Fruit fly (Drosophila melanogaster) S2 (cell line): ENCODE measurements around the gene HP6.

ENCODE experiments used
- CG8478 ChIP-seq: fragments of >200 bp; optimal IDR thresholded peaks from 2 replicates; lab custom pipeline; 2018
- CTCF ChIP-seq, 2 experiments: fragments of >200 bp; optimal IDR thresholded peaks; 2 replicates each; lab custom pipeline; 2018

The HP6 gene

dm6 chr2L:4578027-4578426 lies at the start of gene HP6:
Gene HP6 (minus strand): TSS chr2L:4578218.
- TF ChIP-seq CTCF (optimal IDR thresholded peaks at IDR 0.05; lab: Kevin White, UChicago) (no peak), CG8478 (no peak)

dm6 chr2L:4626994-4627393 lies 49.0 kb upstream of the HP6 start:
- TF ChIP-seq CTCF (optimal IDR thresholded peaks at IDR 0.05; lab: Kevin White, UChicago) (no peak), CG8478 (no peak)

- no peak for TF ChIP-seq CTCF (optimal IDR thresholded peaks at IDR 0.05; lab: Kevin White, UChicago)
- no peak for TF ChIP-seq CG8478
These were observed 43.9 kb upstream of the HP6 start for dm6 chr2L:4621926-4622325.

- no peak for TF ChIP-seq CTCF (optimal IDR thresholded peaks at IDR 0.05; lab: Kevin White, UChicago)
- no peak for TF ChIP-seq CG8478
These were observed 41.2 kb upstream of the HP6 start for dm6 chr2L:4619172-4619571.

dm6 chr2L:4614140-4614642 lies 36.2 kb upstream of the HP6 start, which contains the start of gene dpy:
Gene dpy (minus strand): TSS chr2L:4614300.
- TF ChIP-seq CTCF (optimal IDR thresholded peaks at IDR 0.05; lab: Kevin White, UChicago) (no peak), CG8478 (no peak)

- TF ChIP-seq CTCF (optimal IDR thresholded peaks at IDR 0.05; lab: Kevin White, UChicago) (no peak), CG8478 (no peak)
These were observed 21.9 kb upstream of the HP6 start for dm6 chr2L:4599812-4600454.

dm6 chr2L:4597580-4597979 lies 19.6 kb upstream of the HP6 start:
- TF ChIP-seq CTCF (optimal IDR thresholded peaks at IDR 0.05; lab: Kevin White, UChicago) (no peak), CG8478 (no peak)

- no peak for TF ChIP-seq CG8478
- TF ChIP-seq CTCF (optimal IDR thresholded peaks at IDR 0.05; lab: Kevin White, UChicago) = no peak
These were observed 18.7 kb upstream of the HP6 start for dm6 chr2L:4596686-4597085.

dm6 chr2L:4594828-4595406 lies 16.9 kb upstream of the HP6 start:
- TF ChIP-seq CG8478 (no peak), CTCF (optimal IDR thresholded peaks at IDR 0.05; lab: Kevin White, UChicago) (no peak)

- no peak for TF ChIP-seq CG8478
- no peak for TF ChIP-seq CTCF (optimal IDR thresholded peaks at IDR 0.05; lab: Kevin White, UChicago)
These were observed 13.8 kb upstream of the HP6 start for dm6 chr2L:4591842-4592241.

dm6 chr2L:4588797-4589196 lies 10.8 kb upstream of the HP6 start:
- no peak for TF ChIP-seq CTCF (optimal IDR thresholded peaks at IDR 0.05; lab: Kevin White, UChicago)
- TF ChIP-seq CG8478 = no peak

dm6 chr2L:4583306-4583705 lies 5.3 kb upstream of the HP6 start:
- no peak for TF ChIP-seq CG8478
- no peak for TF ChIP-seq CTCF (optimal IDR thresholded peaks at IDR 0.05; lab: Kevin White, UChicago)

- TF ChIP-seq CTCF (optimal IDR thresholded peaks at IDR 0.05; lab: Kevin White, UChicago) (no peak), CG8478 (no peak)
These were observed 956 bp upstream of the HP6 start for dm6 chr2L:4578974-4579373.

- TF ChIP-seq CG8478 = no peak
- no peak for TF ChIP-seq CTCF (optimal IDR thresholded peaks at IDR 0.05; lab: Kevin White, UChicago)
These were observed 1.6 kb downstream of the HP6 start for dm6 chr2L:4576467-4576866.

dm6 chr2L:4573327-4573726 lies 4.7 kb downstream of the HP6 start:
- TF ChIP-seq CTCF (optimal IDR thresholded peaks at IDR 0.05; lab: Kevin White, UChicago) (no peak), CG8478 (no peak)

dm6 chr2L:4571316-4571715 lies 6.7 kb downstream of the HP6 start:
- TF ChIP-seq CG8478 (no peak), CTCF (optimal IDR thresholded peaks at IDR 0.05; lab: Kevin White, UChicago) (no peak)

- TF ChIP-seq CTCF (optimal IDR thresholded peaks at IDR 0.05; lab: Kevin White, UChicago) (no peak), CG8478 (no peak)
These were observed 10.8 kb downstream of the HP6 start for dm6 chr2L:4567219-4567618.
